Fruit fly (Drosophila melanogaster) whole organism, larva: Measurements from ENCODE around the gene tup.

ENCODE experiments used
- noc ChIP-seq: fragments of 200-800 bp; sonication (Bioruptor generic); optimal IDR thresholded peaks from 3 replicates; lab custom pipeline; 2019; ENCODE audit warnings: missing biosample characterization, mild to moderate bottlenecking, missing genetic modification characterization, moderate library complexity

tup gene

DNA sequence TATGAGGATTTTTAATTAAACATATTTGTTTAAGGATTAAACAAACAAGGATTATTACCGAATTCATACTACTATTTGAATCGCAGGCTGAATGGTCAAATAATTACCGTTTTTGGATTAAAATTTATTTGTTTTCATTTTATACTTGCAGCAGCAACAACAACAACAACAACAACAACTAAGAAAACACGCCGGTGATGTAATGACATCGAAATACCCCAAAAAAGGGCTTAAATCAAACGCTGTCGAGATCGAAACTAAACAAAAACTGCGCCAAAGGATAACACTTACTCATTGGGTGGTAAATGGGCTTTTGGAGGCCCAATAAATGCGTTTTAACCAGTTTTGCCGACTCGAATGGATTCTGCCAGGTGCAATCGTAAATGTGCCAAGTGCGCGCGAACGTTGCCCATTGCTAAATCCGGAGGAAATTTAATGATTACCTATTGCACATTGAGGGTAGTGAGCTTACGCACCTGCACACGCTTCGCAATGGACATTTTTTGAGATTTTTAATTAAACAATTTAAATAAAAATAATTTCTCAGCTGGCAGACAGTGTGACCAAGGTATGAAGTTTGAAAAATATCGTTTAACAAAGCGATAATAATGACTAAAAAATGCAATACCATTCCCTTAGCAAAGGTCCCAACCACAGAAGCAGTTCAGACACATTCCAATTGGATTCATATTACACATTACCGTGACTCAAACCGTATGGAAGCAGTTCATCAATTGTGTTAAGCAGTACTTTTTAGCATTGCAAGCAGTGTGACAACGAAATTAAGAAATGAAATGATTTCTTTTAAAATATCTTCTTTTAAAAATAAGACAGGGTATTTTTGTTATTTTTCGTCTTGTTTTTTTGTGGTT, 22.2 kb downstream of the tup start, which contains the start of the genes CG10602 and mRpL13:
CG10602 (minus strand) TSS at position 588 of the 872 bp plus-strand sequence.
mRpL13 (minus strand) TSS at position 588 of the 872 bp plus-strand sequence.
- TF ChIP-seq noc: no peak

DNA sequence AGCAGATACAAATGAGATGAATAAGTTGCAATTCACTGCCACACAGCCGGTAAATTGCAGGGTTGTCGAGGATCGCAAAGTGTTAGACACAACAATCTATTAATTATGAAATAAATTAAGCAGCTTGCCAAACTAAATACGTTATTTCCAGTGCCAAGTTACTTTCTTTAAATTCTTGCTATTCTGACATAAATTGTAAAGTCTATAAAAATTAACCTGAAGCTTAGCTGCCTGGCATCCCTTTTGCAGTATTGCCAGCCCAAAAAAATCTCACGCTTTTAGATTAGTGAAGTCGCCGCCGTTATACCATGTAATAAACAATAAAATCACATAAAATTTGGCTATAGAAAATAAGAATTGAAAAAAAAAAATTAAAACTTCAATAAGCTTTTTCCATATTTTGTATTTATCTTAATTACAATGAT, 23.4 kb downstream of the tup start:
- TF ChIP-seq noc: peak; percentile 96

DNA sequence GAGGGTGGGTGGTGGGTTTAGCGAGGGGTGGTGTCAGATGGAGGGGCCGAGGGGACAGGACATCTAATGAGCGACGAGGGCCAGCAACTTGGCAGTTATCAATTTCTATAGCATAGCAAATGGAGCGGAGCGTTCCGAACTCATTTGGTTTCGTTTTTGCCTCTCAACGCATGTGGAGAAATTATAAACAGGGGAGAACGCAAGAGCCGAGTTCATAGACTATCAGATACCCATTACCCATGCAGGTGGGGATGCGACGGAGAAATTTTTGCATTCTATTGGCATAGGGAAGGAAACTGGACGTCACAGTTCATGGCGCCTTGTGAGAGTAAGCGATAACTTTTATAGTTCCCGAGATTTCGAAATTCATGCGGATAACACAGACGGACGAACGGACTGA, 28.8 kb downstream of the tup start:
- no peak for TF ChIP-seq noc

DNA sequence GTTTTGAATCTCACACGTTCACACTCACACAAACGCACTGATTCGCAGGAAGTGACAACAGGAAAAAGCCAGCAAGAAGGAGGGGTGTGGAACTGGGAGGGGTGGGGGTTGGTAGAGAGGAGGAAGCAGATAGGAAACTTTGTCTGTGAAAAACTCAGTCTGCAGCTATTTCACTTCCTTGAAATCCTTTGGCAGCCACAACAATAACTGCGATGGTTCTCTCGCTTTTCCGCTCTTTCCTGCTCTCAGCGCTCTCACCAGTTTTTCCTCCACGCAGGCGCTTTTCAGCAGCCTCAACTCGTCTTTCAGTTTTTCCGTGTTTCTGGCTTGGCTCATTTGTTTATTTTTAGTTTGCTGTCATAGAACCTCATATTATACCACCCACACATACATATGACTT, 34.2 kb downstream of the tup start:
- no peak for TF ChIP-seq noc

DNA sequence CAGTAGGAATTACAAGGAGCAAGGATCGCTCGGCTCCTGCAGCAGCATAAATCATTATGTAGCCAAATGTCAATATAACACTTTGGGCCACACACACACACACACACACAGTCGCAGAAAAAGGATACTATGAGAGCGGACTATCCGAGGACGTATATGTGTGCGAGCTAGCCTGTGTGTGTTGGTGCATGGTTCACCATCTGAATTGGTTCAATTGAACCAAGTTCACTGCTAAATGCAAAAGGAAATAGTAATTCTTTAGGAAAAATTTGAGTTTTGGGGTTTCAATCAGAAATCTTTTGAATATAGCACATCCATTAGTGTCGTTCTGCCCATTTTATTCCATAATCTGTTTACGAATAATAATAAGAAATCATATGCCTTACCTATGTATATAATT, 34.9 kb downstream of the tup start:
- no peak for TF ChIP-seq noc

DNA sequence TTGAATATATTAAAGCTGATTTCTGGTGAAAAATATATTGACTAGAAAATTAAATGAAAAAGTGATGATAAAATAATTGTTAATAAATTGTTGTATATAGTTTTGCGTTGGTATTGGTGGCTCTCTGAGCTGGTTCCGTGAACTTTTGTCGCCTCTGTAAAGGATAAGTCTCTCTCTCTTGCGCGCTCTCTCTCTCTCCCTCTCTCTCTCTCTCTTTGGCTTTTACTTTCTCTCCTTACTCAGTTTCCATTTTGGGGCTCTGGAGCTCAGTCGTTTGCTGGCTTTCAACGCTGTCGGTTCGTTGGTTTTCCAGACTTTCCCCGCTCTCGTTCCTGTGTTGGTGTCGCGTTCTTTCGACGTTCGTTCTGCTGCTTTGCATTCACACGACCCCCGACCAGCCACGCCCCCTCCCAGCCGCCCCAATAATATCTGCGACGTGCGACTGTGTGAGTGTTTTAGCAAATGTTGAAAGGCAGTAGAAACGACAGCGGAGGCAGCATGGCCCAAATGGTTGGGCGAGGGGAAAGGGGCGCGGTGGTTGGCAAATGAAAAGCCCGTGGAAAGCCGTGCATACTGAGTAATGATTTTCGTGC, 36.0 kb downstream of the tup start, which contains the start of gene CG17321:
CG17321 (plus strand) TSS at position 268 of the 593 bp plus-strand sequence.
- no peak for TF ChIP-seq noc

DNA sequence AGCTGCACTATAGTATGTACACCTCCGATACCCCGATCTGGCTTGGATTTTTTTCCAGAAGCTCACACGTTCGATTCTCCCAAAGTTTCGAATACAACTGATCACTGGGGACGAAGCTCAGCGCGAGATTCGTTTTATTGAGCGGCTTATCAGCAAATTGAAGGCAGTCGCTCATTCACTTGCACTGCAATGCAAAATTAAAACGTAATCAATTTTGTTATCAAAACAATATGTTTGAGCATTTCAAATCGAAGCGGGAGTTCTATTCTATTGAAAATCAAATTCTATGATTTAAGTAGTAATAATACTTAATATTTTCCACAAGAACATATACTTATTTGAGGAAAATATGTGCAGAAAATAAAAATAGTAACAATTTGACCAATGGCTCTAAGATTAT, 36.6 kb downstream of the tup start, which contains the start of gene CG33120:
CG33120 (minus strand) TSS at position 101 of the 400 bp plus-strand sequence.
- TF ChIP-seq noc: no peak

DNA sequence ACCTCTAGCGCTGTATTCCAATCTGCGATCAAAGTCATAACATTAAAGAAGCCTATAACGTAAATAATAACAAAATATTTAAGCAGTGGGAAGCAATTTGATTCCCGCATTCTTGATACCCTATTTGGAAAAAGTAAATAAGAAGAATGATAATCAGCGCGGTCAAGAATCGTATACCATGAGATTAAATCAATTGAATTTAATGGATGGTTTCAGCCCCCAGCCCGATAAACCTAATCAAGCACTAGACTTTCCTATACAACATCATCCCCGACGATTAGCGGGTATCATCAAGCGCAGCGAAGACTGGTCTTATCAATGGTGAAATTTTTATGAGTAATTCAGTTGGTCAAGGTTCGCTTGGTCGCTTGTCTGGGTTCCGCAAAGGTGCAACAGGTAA, 37.5 kb downstream of the tup start:
- TF ChIP-seq noc: no peak

DNA sequence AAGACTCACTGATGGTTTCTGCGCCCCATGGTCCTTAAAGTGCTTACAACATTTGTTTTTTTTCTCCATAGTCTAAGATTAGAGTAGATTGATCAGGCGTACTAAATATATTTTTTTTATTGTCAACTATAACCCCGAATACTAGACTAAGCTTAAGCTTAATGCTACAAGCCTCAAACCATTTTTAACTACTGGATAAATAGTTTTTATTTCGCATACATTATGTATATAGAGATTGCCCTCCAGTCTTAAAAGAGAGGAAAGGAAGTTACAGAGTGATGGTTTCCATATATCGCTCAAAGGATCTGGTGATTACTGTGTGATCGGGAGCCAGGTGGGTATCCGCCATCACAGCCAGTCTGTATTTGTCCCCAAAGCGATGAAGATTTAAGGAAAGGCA, 39.9 kb downstream of the tup start, which contains the start of gene CG31752:
CG31752 (minus strand) TSS at position 101 of the 400 bp plus-strand sequence.
- no peak for TF ChIP-seq noc

DNA sequence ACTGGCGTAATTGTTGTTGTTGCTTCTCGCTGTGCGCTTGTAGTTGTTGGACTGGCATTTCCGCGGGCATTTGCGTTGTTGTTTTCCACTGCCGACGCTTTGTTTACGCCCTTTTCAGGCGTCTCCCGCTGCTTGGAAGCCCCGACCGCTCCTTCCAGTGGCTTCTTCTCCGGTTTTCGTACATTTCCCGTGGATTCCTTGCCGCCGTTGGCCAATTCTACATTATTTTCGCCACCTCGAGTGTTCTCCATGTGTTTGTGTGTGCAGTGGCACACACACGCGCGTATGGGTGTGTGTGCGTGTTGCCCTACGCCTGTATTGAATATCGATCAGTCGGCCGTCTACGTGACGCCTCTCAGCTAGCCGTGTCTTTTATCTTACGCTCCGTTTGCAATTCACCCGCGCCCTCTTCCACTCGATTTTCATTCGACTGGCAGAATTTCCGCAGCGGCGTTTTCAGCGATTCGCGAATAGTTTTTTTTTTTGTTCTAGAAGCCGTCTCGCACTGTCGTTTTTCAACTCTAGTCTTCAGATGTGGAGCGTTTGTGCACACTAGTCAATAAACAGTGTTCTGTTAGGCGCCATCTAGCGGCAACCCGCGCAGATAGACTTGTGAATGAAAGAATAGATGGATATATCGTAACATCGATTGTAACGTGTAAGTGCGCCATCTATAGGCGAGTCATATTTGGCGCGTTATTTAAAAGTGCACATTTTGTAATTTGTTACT, 41.8 kb downstream of the tup start, which contains the start of gene CG10600:
CG10600 (minus strand) TSS at position 537 of the 730 bp plus-strand sequence.
- TF ChIP-seq noc: peak; percentile 76

DNA sequence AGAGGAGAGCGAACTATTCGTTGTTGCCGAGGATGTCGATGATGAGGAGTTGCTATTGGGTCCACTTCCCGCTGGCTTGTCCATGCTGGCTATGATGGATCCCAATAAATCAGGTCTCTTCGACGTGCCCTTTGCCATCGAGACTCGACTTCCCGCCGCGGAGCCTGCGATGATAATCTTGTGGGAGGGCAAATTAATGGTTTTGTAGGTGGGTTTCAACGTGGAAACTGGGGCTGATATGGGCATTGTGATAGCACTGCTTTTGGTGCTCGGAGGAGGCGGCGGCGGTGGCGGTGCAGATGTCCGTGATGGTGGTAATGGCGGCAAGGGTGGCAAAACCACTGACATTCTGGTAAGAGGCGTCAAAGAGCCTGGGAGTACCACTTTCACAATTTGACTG, 46.5 kb downstream of the tup start:
- no peak for TF ChIP-seq noc

DNA sequence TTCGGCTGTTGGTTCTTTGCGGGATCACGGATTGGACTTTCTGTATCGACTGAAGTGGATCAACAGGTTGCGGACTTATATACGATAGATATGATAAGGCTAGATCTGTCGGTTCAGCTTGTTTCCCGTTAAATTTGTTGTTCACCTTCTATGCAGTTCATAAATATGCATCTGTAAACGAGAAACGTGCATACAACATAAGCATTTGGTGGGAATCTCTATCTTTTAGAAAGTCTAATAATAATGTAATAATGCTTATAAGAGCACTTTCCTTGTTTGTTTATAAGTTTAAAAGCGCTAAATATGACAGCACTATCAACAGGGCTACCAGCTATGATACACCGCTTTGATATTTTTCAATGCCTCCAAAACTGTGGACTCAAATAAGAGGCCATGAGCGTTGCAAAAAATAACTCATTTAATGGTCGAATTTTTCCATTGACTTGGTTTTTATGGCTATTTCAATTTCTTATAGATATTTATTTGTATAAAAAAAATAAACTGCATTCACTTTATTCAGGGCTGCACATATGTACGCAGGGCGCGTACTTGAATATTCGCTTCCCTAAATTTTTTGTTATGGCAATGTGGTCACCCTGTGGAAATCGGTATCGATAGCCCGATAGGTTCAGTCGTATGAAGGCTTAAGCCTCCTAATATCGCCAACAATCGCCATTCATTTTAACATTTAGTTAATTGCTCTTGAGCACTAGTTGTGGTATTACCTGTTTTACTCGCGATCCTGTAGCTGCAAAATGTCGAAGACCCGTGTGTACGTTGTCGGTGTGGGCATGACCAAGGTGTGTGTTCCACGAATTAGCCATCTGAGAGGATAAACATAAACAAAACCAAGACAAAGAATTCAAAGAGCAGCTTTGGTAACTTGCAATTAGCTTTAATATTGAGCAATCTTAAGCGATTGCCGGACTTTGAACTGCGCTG, 50.2 kb downstream of the tup start, which contains the start of the genes CG17597 and ScpX:
CG17597 (minus strand) TSS at position 567 of the 942 bp plus-strand sequence.
ScpX (plus strand) TSS at position 643 of the 942 bp plus-strand sequence.
- peak; percentile 17 for TF ChIP-seq noc

DNA sequence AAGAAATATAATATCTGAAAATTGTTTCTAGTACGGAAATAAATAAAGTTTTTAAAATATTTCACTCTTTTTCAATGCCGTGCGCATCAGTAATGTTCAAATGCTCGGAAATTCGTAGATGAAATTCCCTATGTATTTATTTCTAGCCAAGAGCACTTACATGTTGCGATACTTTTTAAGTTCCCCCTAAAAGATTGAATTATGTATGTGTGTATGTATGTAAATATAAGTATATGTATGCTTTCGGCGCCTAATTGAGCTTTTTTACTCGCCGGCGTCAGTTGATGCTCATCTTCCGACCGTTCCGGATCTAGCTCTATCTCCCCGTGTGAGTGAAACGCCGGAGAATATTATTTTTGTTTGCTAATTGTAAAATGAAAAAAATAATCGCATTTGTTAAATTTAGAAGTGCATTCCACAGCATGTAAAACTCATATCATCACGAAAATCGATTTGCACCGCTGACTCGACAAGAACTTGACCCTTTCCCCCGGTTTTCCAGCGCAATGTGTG, 54.5 kb downstream of the tup start, which contains the start of gene Ugt36E1:
Ugt36E1 (plus strand) TSS at position 275 of the 513 bp plus-strand sequence.
- TF ChIP-seq noc: no peak

DNA sequence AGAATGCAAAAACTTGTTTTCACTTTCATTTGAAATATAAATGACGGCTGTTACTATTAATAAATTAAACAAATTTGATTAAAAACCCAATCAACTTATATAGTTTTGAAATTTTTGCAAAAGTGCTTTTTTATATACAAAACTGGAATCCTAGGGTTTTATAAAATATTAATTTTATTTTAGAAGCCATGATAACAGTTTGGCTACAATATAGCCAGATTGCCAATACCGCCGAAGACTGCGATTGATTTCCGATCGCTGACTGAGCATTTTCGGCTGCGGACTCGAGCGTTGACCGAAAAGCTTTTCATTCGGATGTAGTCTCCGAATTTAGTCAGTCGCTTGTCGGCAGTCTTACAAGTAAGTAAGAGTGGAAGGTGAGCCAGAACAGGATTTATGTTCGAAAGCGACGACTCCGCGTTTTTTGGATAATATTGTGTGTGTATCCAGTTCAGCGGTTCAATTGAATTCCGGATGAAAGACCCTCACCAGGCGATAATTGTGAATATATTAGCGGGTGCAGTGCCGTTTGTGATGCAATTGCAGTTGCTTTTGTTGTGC, 57.7 kb downstream of the tup start, which contains the start of gene Ugt36D1:
Ugt36D1 (plus strand) TSS at position 306 of the 561 bp plus-strand sequence.
- peak; percentile 24 for TF ChIP-seq noc

DNA sequence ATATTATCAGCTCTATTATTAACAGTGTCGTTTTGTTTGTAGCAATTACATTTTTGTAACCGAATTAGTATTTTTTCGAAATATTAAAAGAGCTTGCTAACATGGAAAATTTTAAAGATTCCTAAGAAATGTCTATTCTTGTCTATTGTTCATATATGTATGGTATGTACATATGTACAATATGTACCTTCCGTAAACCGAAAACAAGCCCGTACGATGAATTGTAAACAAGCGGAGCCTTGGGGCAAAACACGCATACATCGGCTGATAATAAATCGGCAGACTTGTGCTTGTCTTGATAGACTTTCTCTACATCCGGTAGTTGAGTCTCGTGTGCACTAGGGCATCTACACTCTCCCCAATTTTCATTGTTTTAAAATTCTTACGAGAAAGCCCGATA, 58.3 kb downstream of the tup start:
- no peak for TF ChIP-seq noc
